Worm (Caenorhabditis elegans): ENCODE results near the gene dot-1.4.

dot-1.4 gene

DNA sequence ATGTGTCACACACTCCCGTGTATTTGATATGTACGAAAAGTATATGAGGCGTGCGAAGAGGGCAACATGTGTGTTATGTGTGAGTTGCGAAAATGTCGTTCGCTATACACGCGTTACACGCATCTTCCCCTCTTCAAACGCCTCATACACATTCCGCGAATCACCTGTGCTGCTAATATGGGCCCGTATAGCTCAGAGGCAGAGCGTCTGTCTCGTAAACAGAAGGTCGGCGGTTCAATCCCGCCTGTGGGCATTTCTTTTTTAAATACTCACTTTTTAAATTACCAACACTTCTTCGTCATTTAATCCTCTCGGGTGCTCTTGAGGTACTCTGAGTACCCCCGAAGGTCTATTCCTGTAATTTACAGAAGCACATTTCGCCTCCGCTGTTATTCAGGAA lies 2.1 kb upstream of the dot-1.4 start:
- TF ChIP-seq scrt-1 (GFP tag; IDR thresholded peaks at IDR 0.05) = no peak
- TF ChIP-seq tra-4 (tag; optimal IDR thresholded peaks at IDR 0.05) = no peak
- no peak for TF ChIP-seq ets-7 (tag; optimal IDR thresholded peaks at IDR 0.05)
- no peak for TF ChIP-seq aly-1 (tag; optimal IDR thresholded peaks at IDR 0.05)
- no peak for TF ChIP-seq hmg-4 (GFP tag; optimal IDR thresholded peaks at IDR 0.05)
- TF ChIP-seq pes-1 (GFP tag; IDR thresholded peaks at IDR 0.05) = no peak
- no peak for TF ChIP-seq ceh-36 (tag; optimal IDR thresholded peaks at IDR 0.05)
- no peak for TF ChIP-seq hnd-1 (tag; optimal IDR thresholded peaks at IDR 0.05)
- no peak for TF ChIP-seq B0310.2 (tag; optimal IDR thresholded peaks at IDR 0.05)
- no peak for TF ChIP-seq tbx-37 (GFP tag; conservative IDR thresholded peaks at IDR 0.05)
- no peak for TF ChIP-seq ama-1 (optimal IDR thresholded peaks at IDR 0.05)
- TF ChIP-seq hmbx-1 (tag; optimal IDR thresholded peaks at IDR 0.05) = no peak
- no peak for TF ChIP-seq tbx-11 (GFP tag; IDR thresholded peaks at IDR 0.05)
- TF ChIP-seq ceh-13 (GFP tag; optimal IDR thresholded peaks at IDR 0.05) = no peak
- TF ChIP-seq F13C5.2 (tag; optimal IDR thresholded peaks at IDR 0.05) = no peak

DNA sequence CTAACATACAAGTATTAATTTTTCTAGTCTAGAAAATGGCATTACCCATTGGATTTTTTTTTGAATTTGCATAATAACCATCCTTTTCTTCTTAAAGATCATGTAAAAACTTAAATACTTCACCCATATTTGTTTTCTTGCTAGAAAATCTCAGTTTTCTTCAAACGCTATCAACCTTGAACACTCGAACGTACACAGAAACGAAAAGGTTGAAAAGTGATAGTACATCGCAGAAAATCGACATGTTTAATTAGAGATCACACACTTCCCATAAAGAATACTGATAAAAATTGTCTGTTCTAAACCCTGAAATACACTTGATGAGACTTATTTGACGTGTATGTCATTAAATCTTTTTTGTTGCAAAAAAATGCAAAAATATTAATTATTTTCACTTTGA lies 3.9 kb downstream of the dot-1.4 start, which contains the start of gene F55G7.4:
TSS of gene F55G7.4 (plus strand) at position 301 of the 400 bp plus-strand sequence.
- TF ChIP-seq ama-1 (optimal IDR thresholded peaks at IDR 0.05) (no peak), hmg-4 (GFP tag; optimal IDR thresholded peaks at IDR 0.05) (no peak), tra-4 (tag; optimal IDR thresholded peaks at IDR 0.05) (no peak), ceh-13 (GFP tag; optimal IDR thresholded peaks at IDR 0.05) (no peak), tbx-11 (GFP tag; IDR thresholded peaks at IDR 0.05) (no peak), sea-1 (GFP tag; conservative IDR thresholded peaks at IDR 0.05) (no peak)

DNA sequence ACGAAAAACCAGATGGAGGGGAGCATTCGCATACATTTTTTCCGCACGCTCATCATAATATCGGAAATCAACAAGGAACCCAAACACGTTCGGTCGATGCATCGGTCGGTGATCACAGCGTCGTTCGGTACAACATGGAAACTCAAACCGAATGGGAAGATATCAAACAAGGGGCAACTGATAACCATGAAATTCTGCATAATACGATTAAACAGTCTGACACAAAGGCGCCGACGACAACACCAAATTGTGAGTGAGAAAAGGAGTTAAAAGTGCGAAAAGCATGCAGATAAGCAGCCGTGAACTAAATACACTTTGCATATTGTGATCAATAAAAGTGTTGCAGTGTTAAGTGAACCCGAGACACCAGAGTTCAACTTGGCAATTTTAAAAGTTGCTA lies 6.2 kb downstream of the dot-1.4 start:
- no peak for TF ChIP-seq hmbx-1 (tag; optimal IDR thresholded peaks at IDR 0.05)
- TF ChIP-seq scrt-1 (GFP tag; IDR thresholded peaks at IDR 0.05) = no peak
- TF ChIP-seq hmg-4 (GFP tag; optimal IDR thresholded peaks at IDR 0.05) = no peak
- no peak for TF ChIP-seq F13C5.2 (tag; optimal IDR thresholded peaks at IDR 0.05)
- TF ChIP-seq aly-1 (tag; optimal IDR thresholded peaks at IDR 0.05) = no peak
- TF ChIP-seq ets-7 (tag; optimal IDR thresholded peaks at IDR 0.05) = no peak
- no peak for TF ChIP-seq pes-1 (GFP tag; IDR thresholded peaks at IDR 0.05)
- no peak for TF ChIP-seq sea-1 (GFP tag; conservative IDR thresholded peaks at IDR 0.05)
- TF ChIP-seq ceh-36 (tag; optimal IDR thresholded peaks at IDR 0.05) = no peak
- no peak for TF ChIP-seq hnd-1 (tag; optimal IDR thresholded peaks at IDR 0.05)
- TF ChIP-seq ceh-13 (GFP tag; optimal IDR thresholded peaks at IDR 0.05) = no peak
- no peak for TF ChIP-seq ama-1 (optimal IDR thresholded peaks at IDR 0.05)
- no peak for TF ChIP-seq B0310.2 (tag; optimal IDR thresholded peaks at IDR 0.05)
- TF ChIP-seq tbx-11 (GFP tag; IDR thresholded peaks at IDR 0.05) = no peak
- TF ChIP-seq tra-4 (tag; optimal IDR thresholded peaks at IDR 0.05) = no peak
- TF ChIP-seq flt-1 (GFP tag; IDR thresholded peaks at IDR 0.05) = no peak

DNA sequence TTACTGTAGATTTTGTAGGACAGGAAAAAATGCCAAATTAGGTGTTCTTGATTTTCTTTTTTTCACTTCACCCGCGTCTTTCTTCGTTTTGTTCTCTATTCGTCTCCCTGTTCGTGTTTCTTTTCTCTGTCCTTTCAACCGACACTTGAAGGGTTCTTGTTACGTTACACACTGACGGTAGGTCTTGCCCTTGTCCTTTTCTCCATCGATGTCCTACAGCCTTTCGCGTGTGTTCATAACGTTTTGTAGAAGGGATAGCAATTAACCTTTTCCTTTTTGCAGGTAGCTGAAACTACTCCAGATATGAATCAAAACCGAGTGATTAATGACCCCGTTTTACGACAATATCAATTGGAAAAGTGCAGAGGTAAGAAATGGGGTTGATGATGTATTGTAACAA lies 7.3 kb downstream of the dot-1.4 start, which contains the start of gene F55G7.1:
TSS of gene F55G7.1 (plus strand) at position 276 of the 400 bp plus-strand sequence.
- TF ChIP-seq hnd-1 (tag; optimal IDR thresholded peaks at IDR 0.05) = no peak
- TF ChIP-seq sea-1 (GFP tag; conservative IDR thresholded peaks at IDR 0.05) = no peak
- TF ChIP-seq scrt-1 (GFP tag; IDR thresholded peaks at IDR 0.05) = no peak

DNA sequence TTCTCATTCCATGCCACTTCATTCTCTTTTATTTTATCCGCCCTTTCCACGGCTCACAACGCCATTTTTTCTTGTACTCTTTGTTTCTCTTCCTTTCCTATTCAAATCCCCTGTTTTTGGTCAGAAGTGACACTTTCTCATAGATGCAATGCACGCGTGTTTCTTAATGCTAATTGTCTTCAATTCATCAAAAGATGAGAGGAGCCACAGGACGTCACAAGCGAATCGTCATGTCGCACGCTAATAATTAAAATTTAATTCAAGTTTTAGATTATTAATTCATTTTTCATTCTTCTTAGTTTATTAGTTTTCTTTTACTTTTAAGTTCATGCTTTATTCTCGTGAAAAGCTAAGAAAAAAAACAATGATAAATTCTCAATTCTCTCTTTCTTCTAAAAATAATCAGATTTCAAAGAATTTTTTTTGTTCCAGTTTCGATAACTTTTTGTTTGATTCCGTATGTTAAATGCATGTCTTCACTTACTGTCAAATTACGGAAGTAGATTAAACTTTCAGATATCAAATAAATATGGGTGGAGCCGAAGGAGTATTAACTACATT lies 10.7 kb downstream of the dot-1.4 start, which contains the start of gene Y62H9A.14:
TSS of gene Y62H9A.14 (plus strand) at position 511 of the 561 bp plus-strand sequence.
- TF ChIP-seq ceh-13 (GFP tag; optimal IDR thresholded peaks at IDR 0.05) (no peak), ets-7 (tag; optimal IDR thresholded peaks at IDR 0.05) (no peak), sea-1 (GFP tag; conservative IDR thresholded peaks at IDR 0.05) (no peak), ceh-36 (tag; optimal IDR thresholded peaks at IDR 0.05) (no peak), aly-1 (tag; optimal IDR thresholded peaks at IDR 0.05) (no peak), pes-1 (GFP tag; IDR thresholded peaks at IDR 0.05) (no peak), flt-1 (GFP tag; IDR thresholded peaks at IDR 0.05) (no peak), hmbx-1 (tag; optimal IDR thresholded peaks at IDR 0.05) (no peak), F13C5.2 (tag; optimal IDR thresholded peaks at IDR 0.05) (no peak), B0310.2 (tag; optimal IDR thresholded peaks at IDR 0.05) (no peak), tbx-11 (GFP tag; IDR thresholded peaks at IDR 0.05) (no peak), tra-4 (tag; optimal IDR thresholded peaks at IDR 0.05) (no peak), hmg-4 (GFP tag; optimal IDR thresholded peaks at IDR 0.05) (no peak), ama-1 (optimal IDR thresholded peaks at IDR 0.05) (no peak), tbx-37 (GFP tag; conservative IDR thresholded peaks at IDR 0.05) (no peak), scrt-1 (GFP tag; IDR thresholded peaks at IDR 0.05) (no peak), hnd-1 (tag; optimal IDR thresholded peaks at IDR 0.05) (no peak)

DNA sequence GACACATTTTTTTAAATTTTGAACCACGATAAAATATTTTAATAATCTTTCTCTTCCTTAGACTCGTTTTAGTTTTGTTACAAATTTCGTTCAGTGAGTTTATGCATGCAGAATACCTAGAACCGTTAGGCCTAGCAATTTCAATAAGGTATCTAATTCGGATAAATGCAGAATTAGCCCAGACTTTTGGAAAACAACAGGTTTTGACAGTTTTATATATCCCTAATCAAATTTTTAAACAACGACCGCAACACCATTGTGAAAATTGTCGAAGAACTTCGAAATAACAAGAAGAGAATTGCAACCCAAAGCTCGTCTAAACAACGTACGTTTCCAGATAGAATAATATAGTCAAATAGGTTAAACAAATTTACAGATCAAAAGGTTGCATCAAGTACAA lies 13.5 kb downstream of the dot-1.4 start, which contains the start of gene Y62H9A.16:
TSS of gene Y62H9A.16 (plus strand) at position 301 of the 400 bp plus-strand sequence.
- TF ChIP-seq pes-1 (GFP tag; IDR thresholded peaks at IDR 0.05) (no peak), aly-1 (tag; optimal IDR thresholded peaks at IDR 0.05) (no peak), sea-1 (GFP tag; conservative IDR thresholded peaks at IDR 0.05) (no peak), hmbx-1 (tag; optimal IDR thresholded peaks at IDR 0.05) (no peak), ets-7 (tag; optimal IDR thresholded peaks at IDR 0.05) (no peak), scrt-1 (GFP tag; IDR thresholded peaks at IDR 0.05) (no peak), hmg-4 (GFP tag; optimal IDR thresholded peaks at IDR 0.05) (no peak), B0310.2 (tag; optimal IDR thresholded peaks at IDR 0.05) (no peak), ceh-36 (tag; optimal IDR thresholded peaks at IDR 0.05) (no peak), F13C5.2 (tag; optimal IDR thresholded peaks at IDR 0.05) (no peak)

DNA sequence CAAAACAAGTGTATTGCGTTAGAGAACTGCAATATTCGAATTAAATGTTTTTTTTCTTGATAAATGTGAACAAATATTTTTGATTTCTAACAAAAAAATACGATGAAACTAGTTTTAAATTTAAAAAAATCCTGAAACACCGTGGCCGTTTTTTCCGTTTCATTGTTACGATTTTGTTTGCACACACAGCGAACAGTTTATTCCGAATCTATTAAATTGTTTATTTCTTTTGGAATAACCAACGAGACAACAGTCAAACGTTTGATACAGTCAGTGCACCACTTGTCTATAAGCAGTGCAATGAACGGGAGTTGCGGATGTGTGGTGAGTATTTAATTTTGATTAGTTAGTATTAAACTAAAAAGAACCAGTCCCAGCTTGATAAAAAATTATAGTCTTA lies 14.8 kb downstream of the dot-1.4 start, which contains the start of gene Y62H9A.13:
TSS of gene Y62H9A.13 (plus strand) at position 301 of the 400 bp plus-strand sequence.
- TF ChIP-seq ama-1 (optimal IDR thresholded peaks at IDR 0.05) (no peak), flt-1 (GFP tag; IDR thresholded peaks at IDR 0.05) (no peak)

DNA sequence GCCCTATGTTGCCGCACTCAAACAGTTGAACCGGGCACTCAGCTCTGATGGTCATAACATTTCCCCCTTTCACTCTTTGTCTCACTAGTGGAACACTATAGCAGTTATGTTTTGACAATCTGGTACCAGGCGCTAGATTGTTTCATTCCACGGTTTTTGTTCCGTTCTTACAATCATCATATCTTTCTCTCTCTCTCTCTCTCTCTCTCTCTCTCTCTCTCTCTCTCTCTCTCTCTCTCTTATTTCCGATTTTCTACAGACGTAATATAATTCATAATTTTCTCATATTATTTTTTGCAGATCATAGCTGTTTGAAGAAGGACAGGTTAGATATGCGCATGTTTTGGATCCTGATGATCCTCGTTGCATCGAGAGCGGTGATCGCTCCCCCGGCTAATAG lies 17.6 kb downstream of the dot-1.4 start, which contains the start of gene Y62H9A.12:
TSS of gene Y62H9A.12 (plus strand) at position 301 of the 400 bp plus-strand sequence.
- TF ChIP-seq pes-1 (GFP tag; IDR thresholded peaks at IDR 0.05) = no peak
- no peak for TF ChIP-seq hmbx-1 (tag; optimal IDR thresholded peaks at IDR 0.05)
- TF ChIP-seq tra-4 (tag; optimal IDR thresholded peaks at IDR 0.05) = no peak
- TF ChIP-seq F13C5.2 (tag; optimal IDR thresholded peaks at IDR 0.05) = no peak
- TF ChIP-seq aly-1 (tag; optimal IDR thresholded peaks at IDR 0.05) = no peak
- TF ChIP-seq ceh-13 (GFP tag; optimal IDR thresholded peaks at IDR 0.05) = no peak
- TF ChIP-seq scrt-1 (GFP tag; IDR thresholded peaks at IDR 0.05) = no peak
